Worm (Caenorhabditis elegans): Measurements from ENCODE around the gene K03A11.5.
A peak's percentile ranks its signal among the peaks of the same experiment; 100 is the strongest.

Gene K03A11.5

ce11 chrX:13062934-13063585, at the start of gene K03A11.5:
K03A11.5 (plus strand) TSS chrX:13063535.
- TF ChIP-seq W03F9.2 (tag; optimal IDR thresholded peaks at IDR 0.05) (no peak), him-1 (tag; optimal IDR thresholded peaks at IDR 0.05) (no peak), dao-5 (tag; optimal IDR thresholded peaks at IDR 0.05) (no peak)

ce11 chrX:13014341-13014740, 49.0 kb upstream of the K03A11.5 start:
- no peak for TF ChIP-seq W03F9.2 (tag; optimal IDR thresholded peaks at IDR 0.05)
- TF ChIP-seq him-1 (tag; optimal IDR thresholded peaks at IDR 0.05): no peak

- no peak for TF ChIP-seq dao-5 (tag; optimal IDR thresholded peaks at IDR 0.05)
These were observed 47.0 kb upstream of the K03A11.5 start for ce11 chrX:13016290-13016689.

- TF ChIP-seq W03F9.2 (tag; optimal IDR thresholded peaks at IDR 0.05) (no peak), him-1 (tag; optimal IDR thresholded peaks at IDR 0.05) (no peak), dao-5 (tag; optimal IDR thresholded peaks at IDR 0.05) (no peak)
These were observed 41.9 kb upstream of the K03A11.5 start for ce11 chrX:13021446-13021845.

ce11 chrX:13032610-13033009, 30.7 kb upstream of the K03A11.5 start, which contains the start of gene npr-10:
npr-10 (minus strand) TSS chrX:13032710.
- TF ChIP-seq W03F9.2 (tag; optimal IDR thresholded peaks at IDR 0.05) (no peak), dao-5 (tag; optimal IDR thresholded peaks at IDR 0.05) (no peak), him-1 (tag; optimal IDR thresholded peaks at IDR 0.05) (no peak)

DNA sequence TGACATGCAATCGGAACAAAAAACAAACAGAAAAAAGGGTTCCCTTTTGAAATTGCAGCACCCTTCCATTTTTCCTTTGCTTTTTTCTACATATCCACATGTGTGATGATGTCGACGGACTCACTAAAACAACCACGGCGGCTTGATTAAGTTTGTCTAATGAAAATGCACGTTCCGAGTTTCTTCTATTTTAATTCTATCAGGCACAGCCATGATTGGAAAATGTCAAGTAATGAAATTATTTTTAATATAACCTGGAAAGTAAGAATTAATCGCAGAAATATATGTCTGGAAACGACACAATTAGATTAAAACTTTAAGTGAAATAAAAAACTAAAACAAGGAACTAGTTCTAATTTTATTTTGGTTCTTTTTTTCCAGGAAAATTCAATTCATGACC, 29.5 kb upstream of the K03A11.5 start:
- TF ChIP-seq him-1 (tag; optimal IDR thresholded peaks at IDR 0.05) (no peak), dao-5 (tag; optimal IDR thresholded peaks at IDR 0.05) (no peak), W03F9.2 (tag; optimal IDR thresholded peaks at IDR 0.05) (no peak)

DNA sequence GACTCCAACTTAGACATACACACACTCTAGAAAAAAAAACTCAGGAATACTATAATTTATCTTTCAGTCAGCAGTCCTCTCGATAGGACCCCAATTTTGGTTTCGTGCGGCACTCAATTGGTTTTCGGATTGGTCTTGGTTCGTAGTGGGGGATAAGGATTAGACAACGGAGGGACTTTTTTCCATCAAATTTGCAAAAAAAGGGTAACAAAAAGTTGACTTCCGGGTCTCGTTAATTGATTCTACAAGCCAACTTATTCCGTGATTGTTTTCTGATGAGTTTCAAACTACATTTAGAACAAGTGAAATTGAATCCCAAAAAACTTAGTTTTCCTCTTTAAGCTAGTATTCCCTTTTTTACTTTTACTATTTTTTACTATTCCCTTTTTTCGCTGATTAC, 29.0 kb upstream of the K03A11.5 start:
- no peak for TF ChIP-seq W03F9.2 (tag; optimal IDR thresholded peaks at IDR 0.05)
- TF ChIP-seq him-1 (tag; optimal IDR thresholded peaks at IDR 0.05): no peak
- TF ChIP-seq dao-5 (tag; optimal IDR thresholded peaks at IDR 0.05): no peak

DNA sequence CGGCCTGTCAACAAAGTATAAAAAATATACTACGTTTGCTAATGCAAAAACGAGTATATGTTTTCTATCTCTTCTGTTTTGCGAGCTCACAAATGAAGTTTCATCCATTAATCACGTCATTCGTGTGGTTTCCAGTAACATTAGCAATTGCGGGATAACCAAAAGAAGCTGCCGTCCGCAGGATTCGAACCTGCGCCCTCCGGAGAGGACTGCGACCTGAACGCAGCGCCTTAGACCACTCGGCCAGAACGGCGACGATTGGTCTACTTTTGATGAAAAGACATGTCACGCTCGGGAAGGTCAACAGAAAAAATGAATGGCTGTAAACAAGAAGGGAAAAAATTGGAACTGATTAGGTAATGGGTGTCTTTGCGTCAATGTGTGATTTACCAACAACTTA, 24.5 kb upstream of the K03A11.5 start:
- TF ChIP-seq dao-5 (tag; optimal IDR thresholded peaks at IDR 0.05): peak; percentile 17
- TF ChIP-seq W03F9.2 (tag; optimal IDR thresholded peaks at IDR 0.05): peak; percentile 19
- no peak for TF ChIP-seq him-1 (tag; optimal IDR thresholded peaks at IDR 0.05)

ce11 chrX:13041830-13042229, 21.5 kb upstream of the K03A11.5 start:
- TF ChIP-seq him-1 (tag; optimal IDR thresholded peaks at IDR 0.05) (no peak), dao-5 (tag; optimal IDR thresholded peaks at IDR 0.05) (no peak), W03F9.2 (tag; optimal IDR thresholded peaks at IDR 0.05) (no peak)

DNA sequence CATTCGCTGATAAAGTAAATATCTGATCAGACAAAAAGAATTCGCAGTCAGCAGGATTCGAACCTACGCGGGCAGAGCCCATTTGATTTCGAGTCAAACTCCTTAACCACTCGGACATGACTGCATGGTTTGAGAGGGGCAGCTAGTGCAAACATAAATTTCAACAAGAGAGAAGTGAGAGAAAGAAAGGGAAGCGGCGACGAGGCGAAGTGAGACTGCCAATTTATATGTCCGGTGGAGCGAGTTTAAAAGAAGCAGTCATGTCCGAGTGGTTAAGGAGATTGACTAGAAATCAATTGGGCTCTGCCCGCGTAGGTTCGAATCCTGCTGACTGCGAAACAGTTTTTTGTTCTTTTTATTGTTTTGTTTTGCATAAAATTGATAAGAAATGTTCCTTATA, 17.0 kb upstream of the K03A11.5 start:
- TF ChIP-seq W03F9.2 (tag; optimal IDR thresholded peaks at IDR 0.05) (peak; percentile 62), dao-5 (tag; optimal IDR thresholded peaks at IDR 0.05) (peak; percentile 77), him-1 (tag; optimal IDR thresholded peaks at IDR 0.05) (peak; percentile 87)

ce11 chrX:13048258-13048657, 15.1 kb upstream of the K03A11.5 start, which contains the start of gene C53C7.3:
C53C7.3 (plus strand) TSS chrX:13048558.
- TF ChIP-seq him-1 (tag; optimal IDR thresholded peaks at IDR 0.05) (no peak), dao-5 (tag; optimal IDR thresholded peaks at IDR 0.05) (no peak), W03F9.2 (tag; optimal IDR thresholded peaks at IDR 0.05) (no peak)

ce11 chrX:13051405-13051804, 11.9 kb upstream of the K03A11.5 start, which contains the start of gene K03A11.1:
K03A11.1 (plus strand) TSS chrX:13051705.
- TF ChIP-seq dao-5 (tag; optimal IDR thresholded peaks at IDR 0.05) (no peak), W03F9.2 (tag; optimal IDR thresholded peaks at IDR 0.05) (no peak), him-1 (tag; optimal IDR thresholded peaks at IDR 0.05) (no peak)

- TF ChIP-seq dao-5 (tag; optimal IDR thresholded peaks at IDR 0.05): no peak
- no peak for TF ChIP-seq W03F9.2 (tag; optimal IDR thresholded peaks at IDR 0.05)
- TF ChIP-seq him-1 (tag; optimal IDR thresholded peaks at IDR 0.05): no peak
These were observed 7.8 kb upstream of the K03A11.5 start, which contains the start of gene K03A11.6 for ce11 chrX:13055560-13055959. K03A11.6 (plus strand) TSS chrX:13055860.

DNA sequence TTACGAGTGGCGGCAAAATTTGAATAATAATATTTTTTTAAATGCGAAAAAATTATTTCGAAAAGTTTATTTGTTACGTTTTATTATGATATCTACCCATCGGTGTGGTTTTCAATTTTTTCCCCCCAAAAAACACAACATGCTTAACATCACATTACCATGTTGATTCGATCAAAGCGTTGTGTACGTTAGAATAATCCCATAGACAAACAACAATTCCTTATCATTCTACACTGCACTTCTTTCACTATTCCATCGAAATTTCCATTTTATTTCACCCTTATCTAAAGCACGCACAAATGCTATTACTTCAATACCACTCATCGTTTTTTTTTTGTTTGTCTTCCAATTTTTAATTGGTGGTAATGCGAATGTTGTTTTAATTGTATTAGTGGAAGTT, 3.4 kb upstream of the K03A11.5 start:
- TF ChIP-seq dao-5 (tag; optimal IDR thresholded peaks at IDR 0.05) (no peak), W03F9.2 (tag; optimal IDR thresholded peaks at IDR 0.05) (no peak), him-1 (tag; optimal IDR thresholded peaks at IDR 0.05) (no peak)

ce11 chrX:13061366-13061765, 2.0 kb upstream of the K03A11.5 start:
- TF ChIP-seq dao-5 (tag; optimal IDR thresholded peaks at IDR 0.05): no peak
- TF ChIP-seq him-1 (tag; optimal IDR thresholded peaks at IDR 0.05): no peak
- no peak for TF ChIP-seq W03F9.2 (tag; optimal IDR thresholded peaks at IDR 0.05)

Measured in whole organism, L4/young adult.